Worm (Caenorhabditis elegans): ENCODE data around the gene F54E4.2.

- no peak for TF ChIP-seq klf-2 (GFP tag; conservative IDR thresholded peaks at IDR 0.05)
- no peak for TF ChIP-seq ztf-23 (GFP tag; IDR thresholded peaks at IDR 0.05)
- TF ChIP-seq tab-1 (GFP tag; IDR thresholded peaks at IDR 0.05), result no peak
- no peak for TF ChIP-seq ztf-29 (GFP tag; IDR thresholded peaks at IDR 0.05)
- TF ChIP-seq ref-1 (GFP tag; conservative IDR thresholded peaks at IDR 0.05), result no peak
- TF ChIP-seq med-1 (GFP tag; optimal IDR thresholded peaks at IDR 0.05; ENCODE audit: insufficient read depth), result no peak
- no peak for TF ChIP-seq cog-1 (tag; optimal IDR thresholded peaks at IDR 0.05)
- TF ChIP-seq flt-1 (GFP tag; IDR thresholded peaks at IDR 0.05), result no peak
Measured at ce11 chrX:14584335-14584734, 44.4 kb downstream of the F54E4.2 start.
